Fruit fly (Drosophila melanogaster) S2 (cell line): ENCODE results near the gene tal-3A.

Source experiments
- CG8478 ChIP-seq: fragments of >200 bp; optimal IDR thresholded peaks from 2 replicates; lab custom pipeline; 2018
- CTCF ChIP-seq, 2 experiments: fragments of >200 bp; optimal IDR thresholded peaks; 2 replicates each; lab custom pipeline; 2018

DNA sequence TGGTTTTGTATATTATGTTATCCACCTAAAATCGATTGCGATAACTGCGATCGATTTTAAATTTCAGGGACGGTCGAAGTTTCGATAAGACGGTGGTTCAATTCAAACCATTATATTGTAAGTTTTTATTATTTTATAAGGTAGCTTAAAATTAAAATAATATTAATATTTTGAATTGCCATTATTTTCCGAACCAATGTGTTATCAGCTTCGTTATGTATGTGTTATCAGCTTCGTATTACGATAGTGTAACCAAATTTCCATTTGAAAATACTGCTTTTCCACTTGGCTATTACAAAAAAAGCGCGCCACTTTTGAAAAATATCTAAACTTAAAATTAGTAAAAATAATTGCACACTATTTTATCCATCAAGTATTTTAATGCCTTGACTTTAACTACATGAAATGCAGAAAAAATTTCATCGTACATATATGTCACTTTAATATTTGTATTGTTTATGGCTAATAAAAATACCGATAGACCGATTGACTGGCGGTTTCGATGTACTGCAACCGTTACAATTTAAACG is 27.0 kb downstream of the tal-3A start, which contains the start of gene CG31495:
- TF ChIP-seq CG8478 (lab: Kevin White, UChicago) (no peak), CTCF (optimal IDR thresholded peaks at IDR 0.05; lab: Kevin White, UChicago) (no peak)
